Fruit fly (Drosophila melanogaster) whole organism, adult: ENCODE measurements around the gene PK1-R.

Experiments used
- CG11617 ChIP-seq: fragments of 200-800 bp; sonication (Bioruptor generic); optimal IDR thresholded peaks from 2 replicates; lab custom pipeline; 2017; ENCODE audit warnings: mild to moderate bottlenecking, missing biosample characterization, missing genetic modification reagents, missing genetic modification characterization
- CG12768 ChIP-seq: fragments of 200-800 bp; sonication (Bioruptor generic); optimal IDR thresholded peaks from 2 replicates; lab custom pipeline; 2017; ENCODE audit warnings: missing biosample characterization, missing genetic modification characterization, mild to moderate bottlenecking, moderate library complexity, missing genetic modification reagents
- CG14711 ChIP-seq: fragments of 200-800 bp; sonication (Bioruptor generic); optimal IDR thresholded peaks from 2 replicates; lab custom pipeline; 2018; ENCODE audit warnings: missing biosample characterization, mild to moderate bottlenecking, missing genetic modification characterization, moderate library complexity
- CG1620 ChIP-seq: fragments of 200-800 bp; sonication (Bioruptor generic); optimal IDR thresholded peaks from 2 replicates; lab custom pipeline; 2016; ENCODE audit warnings: missing biosample characterization, missing genetic modification characterization
- CG33017 ChIP-seq: fragments of 200-800 bp; sonication (Bioruptor generic); optimal IDR thresholded peaks from 2 replicates; lab custom pipeline; 2018; ENCODE audit warnings: missing biosample characterization, mild to moderate bottlenecking, missing genetic modification characterization, moderate library complexity
- CG5204 ChIP-seq: fragments of 200-800 bp; sonication (Bioruptor generic); optimal IDR thresholded peaks from 2 replicates; lab custom pipeline; 2016; ENCODE audit warnings: missing biosample characterization, missing genetic modification characterization
- CG7045 ChIP-seq: fragments of 200-800 bp; sonication (Bioruptor generic); optimal IDR thresholded peaks from 2 replicates; lab custom pipeline; 2017; ENCODE audit warnings: missing biosample characterization, mild to moderate bottlenecking, missing genetic modification characterization
- CG7101 ChIP-seq: fragments of 200-800 bp; sonication (Bioruptor generic); optimal IDR thresholded peaks from 2 replicates; lab custom pipeline; 2018; ENCODE audit warnings: missing biosample characterization, mild to moderate bottlenecking, missing genetic modification characterization, moderate library complexity
- Clk ChIP-seq: fragments of 200-800 bp; sonication (Bioruptor generic); optimal IDR thresholded peaks from 2 replicates; lab custom pipeline; 2017; ENCODE audit warnings: missing biosample characterization, missing genetic modification characterization
- Crg-1 ChIP-seq: fragments of 200-800 bp; sonication (Bioruptor generic); optimal IDR thresholded peaks from 2 replicates; lab custom pipeline; 2016; ENCODE audit warnings: missing biosample characterization, missing genetic modification characterization
- Hr96 ChIP-seq: fragments of 200-800 bp; sonication (Bioruptor generic); optimal IDR thresholded peaks from 2 replicates; lab custom pipeline; 2016; ENCODE audit warnings: missing biosample characterization, missing genetic modification characterization
- Mnt ChIP-seq: fragments of 200-800 bp; sonication (Bioruptor generic); optimal IDR thresholded peaks from 2 replicates; lab custom pipeline; 2016; ENCODE audit warnings: missing biosample characterization, mild to moderate bottlenecking, missing genetic modification characterization
- bab1 ChIP-seq: fragments of 200-800 bp; sonication (Bioruptor generic); optimal IDR thresholded peaks from 3 replicates; lab custom pipeline; 2019; ENCODE audit warnings: missing biosample characterization, mild to moderate bottlenecking, missing genetic modification characterization, moderate library complexity
- cic ChIP-seq: fragments of 200-800 bp; sonication (Bioruptor generic); optimal IDR thresholded peaks from 2 replicates; lab custom pipeline; 2017; ENCODE audit warnings: missing biosample characterization, mild to moderate bottlenecking, missing genetic modification characterization, moderate library complexity
- cnc ChIP-seq, 2 experiments: fragments of >200 bp; optimal IDR thresholded peaks; 2 replicates each; lab custom pipeline; 2017
- kay ChIP-seq: fragments of 200-800 bp; sonication (Bioruptor generic); peaks from one replicate; lab custom pipeline; 2016; ENCODE audit warnings: missing biosample characterization, missing genetic modification characterization, borderline replicate concordance
- ovo ChIP-seq: fragments of 200-800 bp; sonication (Bioruptor generic); optimal IDR thresholded peaks from 2 replicates; lab custom pipeline; 2016; ENCODE audit warnings: missing biosample characterization, missing genetic modification characterization
- pad ChIP-seq: fragments of 200-800 bp; sonication (Bioruptor generic); optimal IDR thresholded peaks from 3 replicates; lab custom pipeline; 2017; ENCODE audit warnings: missing biosample characterization, missing genetic modification characterization, mild to moderate bottlenecking, moderate library complexity, missing genetic modification reagents
- tj ChIP-seq: fragments of 200-800 bp; sonication (Bioruptor generic); optimal IDR thresholded peaks from 3 replicates; lab custom pipeline; 2017; ENCODE audit warnings: missing biosample characterization, mild to moderate bottlenecking, missing genetic modification characterization, moderate library complexity
- toe ChIP-seq: fragments of 200-800 bp; sonication (Bioruptor generic); optimal IDR thresholded peaks from 2 replicates; lab custom pipeline; 2016; ENCODE audit warnings: missing biosample characterization, missing genetic modification characterization

Gene PK1-R

dm6 chr3R:14088887-14089567, 13.9 kb downstream of the PK1-R start, which contains the start of gene Npc2b:
Gene Npc2b, plus strand, starts transcription at chr3R:14089517.
- TF ChIP-seq bab1 (GFP tag; lab: Kevin White, UChicago) (no peak), CG5204 (GFP tag; lab: Kevin White, UChicago) (no peak), Mnt (GFP tag; lab: Kevin White, UChicago) (peak; percentile 17), CG11617 (GFP tag; lab: Kevin White, UChicago) (no peak), CG12768 (GFP tag; lab: Kevin White, UChicago) (peak; percentile 20), CG33017 (tag; lab: Kevin White, UChicago) (peak; percentile 37), CG14711 (tag; lab: Kevin White, UChicago) (no peak), cic (GFP tag; lab: Kevin White, UChicago) (no peak), Crg-1 (no peak), cnc (optimal IDR thresholded peaks at IDR 0.05; lab: Kevin White, UChicago) (no peak), pad (GFP tag; lab: Kevin White, UChicago) (no peak), CG7101 (tag; lab: Kevin White, UChicago) (peak; percentile 34), CG1620 (GFP tag; lab: Kevin White, UChicago) (peak; percentile 71), ovo (GFP tag; lab: Kevin White, UChicago) (peak; percentile 12), toe (GFP tag; lab: Kevin White, UChicago) (peak; percentile 42), Clk (no peak), Hr96 (no peak), CG7045 (GFP tag; lab: Kevin White, UChicago) (peak; percentile 14), kay (GFP tag; lab: Kevin White, UChicago) (peak; percentile 5), tj (GFP tag; lab: Kevin White, UChicago) (no peak)

- TF ChIP-seq ovo (GFP tag; lab: Kevin White, UChicago) (no peak), cnc (optimal IDR thresholded peaks at IDR 0.05; lab: Kevin White, UChicago) (no peak), toe (GFP tag; lab: Kevin White, UChicago) (no peak), CG33017 (tag; lab: Kevin White, UChicago) (no peak), CG14711 (tag; lab: Kevin White, UChicago) (no peak), bab1 (GFP tag; lab: Kevin White, UChicago) (no peak), CG11617 (GFP tag; lab: Kevin White, UChicago) (no peak), CG7101 (tag; lab: Kevin White, UChicago) (no peak), CG5204 (GFP tag; lab: Kevin White, UChicago) (no peak), CG1620 (GFP tag; lab: Kevin White, UChicago) (no peak), cic (GFP tag; lab: Kevin White, UChicago) (no peak), Mnt (GFP tag; lab: Kevin White, UChicago) (no peak), tj (GFP tag; lab: Kevin White, UChicago) (no peak)
Measured at dm6 chr3R:14088157-14088556, 14.8 kb downstream of the PK1-R start.

dm6 chr3R:14085555-14085954, 17.4 kb downstream of the PK1-R start:
- TF ChIP-seq CG7045 (GFP tag; lab: Kevin White, UChicago) (no peak), tj (GFP tag; lab: Kevin White, UChicago) (no peak), Hr96 (no peak)

dm6 chr3R:14081526-14081925, 21.4 kb downstream of the PK1-R start:
- TF ChIP-seq Crg-1 (no peak), CG5204 (GFP tag; lab: Kevin White, UChicago) (no peak), cnc (optimal IDR thresholded peaks at IDR 0.05; lab: Kevin White, UChicago) (no peak), Mnt (GFP tag; lab: Kevin White, UChicago) (no peak), ovo (GFP tag; lab: Kevin White, UChicago) (no peak), CG14711 (tag; lab: Kevin White, UChicago) (no peak), CG11617 (GFP tag; lab: Kevin White, UChicago) (no peak), CG7045 (GFP tag; lab: Kevin White, UChicago) (no peak), CG33017 (tag; lab: Kevin White, UChicago) (no peak), toe (GFP tag; lab: Kevin White, UChicago) (no peak), kay (GFP tag; lab: Kevin White, UChicago) (no peak), bab1 (GFP tag; lab: Kevin White, UChicago) (no peak), CG7101 (tag; lab: Kevin White, UChicago) (no peak), Hr96 (no peak), pad (GFP tag; lab: Kevin White, UChicago) (no peak), Clk (no peak), tj (GFP tag; lab: Kevin White, UChicago) (no peak)

- TF ChIP-seq Clk (peak; percentile 1), kay (GFP tag; lab: Kevin White, UChicago) (peak; percentile 17), cic (GFP tag; lab: Kevin White, UChicago) (no peak), CG7045 (GFP tag; lab: Kevin White, UChicago) (peak; percentile 34), CG11617 (GFP tag; lab: Kevin White, UChicago) (no peak), bab1 (GFP tag; lab: Kevin White, UChicago) (no peak), CG12768 (GFP tag; lab: Kevin White, UChicago) (peak; percentile 32), CG14711 (tag; lab: Kevin White, UChicago) (peak; percentile 16)
Measured at dm6 chr3R:14077026-14077425, 25.9 kb downstream of the PK1-R start.

- TF ChIP-seq Mnt (GFP tag; lab: Kevin White, UChicago) = peak; percentile 25
- TF ChIP-seq Crg-1 = no peak
- TF ChIP-seq CG5204 (GFP tag; lab: Kevin White, UChicago) = peak; percentile 30
- TF ChIP-seq CG7045 (GFP tag; lab: Kevin White, UChicago) = peak; percentile 7
- TF ChIP-seq CG14711 (tag; lab: Kevin White, UChicago) = peak; percentile 20
Measured at dm6 chr3R:14070664-14071063, 32.3 kb downstream of the PK1-R start.
